Worm (Caenorhabditis elegans) whole organism, L1 larva: Measurements from ENCODE around the gene T16G1.2.

ENCODE experiments used
- egl-13 ChIP-seq: sonication (generic microtip); optimal IDR thresholded peaks from 2 replicates; lab custom pipeline; 2016; ENCODE audit warnings: missing genotype, missing genetic modification reagents, missing genetic modification characterization, missing compliant biosample characterization
- fkh-8 ChIP-seq: sonication (generic microtip); optimal IDR thresholded peaks from 2 replicates; lab custom pipeline; 2016; ENCODE audit warnings: mild to moderate bottlenecking, missing genetic modification characterization, missing compliant biosample characterization
- lin-39 ChIP-seq: fragments of 150-350 bp; optimal IDR thresholded peaks from 2 replicates; lab custom pipeline; 2014; ENCODE audit warnings: missing biosample characterization, missing genetic modification reagents, missing genetic modification characterization
- unc-130 ChIP-seq: fragments of 150-350 bp; optimal IDR thresholded peaks from 2 replicates; lab custom pipeline; 2017; ENCODE audit warnings: missing biosample characterization, missing genetic modification characterization, inconsistent platforms
- ztf-4 ChIP-seq: fragments of 150-350 bp; optimal IDR thresholded peaks from 2 replicates; lab custom pipeline; 2014; ENCODE audit warnings: missing biosample characterization, missing genetic modification characterization

- TF ChIP-seq egl-13 (tag; lab: Kevin White, UChicago), result no peak
- no peak for TF ChIP-seq lin-39 (tag; lab: Kevin White, UChicago)
- no peak for TF ChIP-seq unc-130 (tag; lab: Kevin White, UChicago)
- no peak for TF ChIP-seq ztf-4 (tag; lab: Kevin White, UChicago)
- no peak for TF ChIP-seq fkh-8 (tag; lab: Kevin White, UChicago)
These were observed 5.2 kb upstream of the T16G1.2 start, which contains the start of gene pqn-67 for ce11 chrV:12924128-12924527.
